Worm (Caenorhabditis elegans) whole organism, mixed stage, embryonic: Measurements from ENCODE around the gene C18D11.1.

Experiments
- M03D4.4 ChIP-seq: sonication (generic microtip); optimal IDR thresholded peaks from 2 replicates; lab custom pipeline; 2017; ENCODE audit warnings: mild to moderate bottlenecking, missing genetic modification characterization, missing compliant biosample characterization
- elt-3 ChIP-seq: fragments of 150-350 bp; optimal IDR thresholded peaks from 2 replicates; lab custom pipeline; 2014; ENCODE audit warnings: missing biosample characterization, missing genetic modification characterization
- flh-1 ChIP-seq: fragments of 200-800 bp; sonication (Bioruptor generic); optimal IDR thresholded peaks from 2 replicates; lab custom pipeline; 2018; ENCODE audit warnings: mild to moderate bottlenecking, missing genetic modification characterization, moderate library complexity, missing compliant biosample characterization
- nhr-28 ChIP-seq: fragments of 150-350 bp; optimal IDR thresholded peaks from 2 replicates; lab custom pipeline; 2014; ENCODE audit warnings: missing biosample characterization, missing genetic modification characterization
- snpc-4 ChIP-seq: fragments of 150-350 bp; optimal IDR thresholded peaks from 2 replicates; lab custom pipeline; 2014; ENCODE audit warnings: missing biosample characterization, missing genetic modification characterization
- sptf-1 ChIP-seq: sonication (generic microtip); optimal IDR thresholded peaks from 2 replicates; lab custom pipeline; 2017; ENCODE audit warnings: mild to moderate bottlenecking, missing genetic modification characterization, moderate library complexity, missing compliant biosample characterization
- tbx-8 ChIP-seq: fragments of 200-800 bp; sonication (Bioruptor generic); optimal IDR thresholded peaks from 2 replicates; lab custom pipeline; 2018; ENCODE audit warnings: mild to moderate bottlenecking, missing genetic modification characterization, moderate library complexity, missing compliant biosample characterization
- unc-120 ChIP-seq: sonication (generic microtip); optimal IDR thresholded peaks from 2 replicates; lab custom pipeline; 2017; ENCODE audit warnings: missing genetic modification characterization, missing compliant biosample characterization; ENCODE audit not compliant: poor library complexity, severe bottlenecking
- unc-39 ChIP-seq: fragments of 150-350 bp; optimal IDR thresholded peaks from 2 replicates; lab custom pipeline; 2014; ENCODE audit warnings: missing biosample characterization, missing genetic modification characterization
- unc-62 ChIP-seq: fragments of 150-350 bp; optimal IDR thresholded peaks from 2 replicates; lab custom pipeline; 2014; ENCODE audit warnings: missing biosample characterization, missing genetic modification reagents, missing genetic modification characterization
- ztf-11 ChIP-seq: fragments of 150-350 bp; optimal IDR thresholded peaks from 2 replicates; lab custom pipeline; 2014; ENCODE audit warnings: missing biosample characterization, missing genetic modification characterization

DNA sequence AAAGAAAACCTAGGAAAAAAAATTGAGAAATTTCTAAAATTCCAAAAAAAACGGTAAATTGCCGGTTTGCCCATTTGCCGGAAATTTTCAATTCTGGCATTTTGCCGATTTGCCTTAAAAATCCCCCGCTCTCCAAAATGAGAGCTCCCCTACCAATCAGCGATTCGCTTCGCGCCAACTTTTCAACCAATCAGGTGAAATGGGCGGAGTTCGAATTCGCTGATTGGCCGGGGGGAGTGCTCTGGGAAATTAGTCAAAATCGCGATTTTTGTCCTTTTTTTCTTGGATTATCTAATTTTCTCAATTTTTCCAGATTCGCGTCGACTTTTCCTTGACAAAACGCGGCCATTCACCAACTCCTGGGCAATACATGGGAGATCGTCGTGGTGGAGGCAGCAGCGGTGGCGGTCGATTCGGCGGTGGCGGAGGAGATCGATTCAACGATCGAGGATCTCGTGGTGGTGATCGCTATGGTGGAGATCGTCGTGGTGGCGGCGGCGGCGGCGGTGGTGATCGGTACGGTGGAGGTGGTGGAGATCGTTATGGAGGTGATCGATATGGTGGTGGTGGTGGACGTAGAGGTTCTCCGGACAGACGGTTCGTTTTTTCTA is 13.3 kb downstream of the C18D11.1 start:
- TF ChIP-seq elt-3 (tag; lab: Kevin White, UChicago), result no peak
- TF ChIP-seq snpc-4 (tag; lab: Kevin White, UChicago), result no peak
- TF ChIP-seq unc-62, result no peak
- TF ChIP-seq unc-120 (tag; lab: Kevin White, UChicago), result no peak
- TF ChIP-seq tbx-8 (GFP tag; lab: Kevin White, UChicago), result no peak
- no peak for TF ChIP-seq flh-1 (GFP tag; lab: Kevin White, UChicago)
- TF ChIP-seq unc-39 (tag; lab: Kevin White, UChicago), result no peak
- no peak for TF ChIP-seq M03D4.4 (tag; lab: Kevin White, UChicago)
- TF ChIP-seq nhr-28 (tag; lab: Kevin White, UChicago), result no peak
- TF ChIP-seq sptf-1, result no peak
- no peak for TF ChIP-seq ztf-11
